Fruit fly (Drosophila melanogaster) whole organism, adult: ENCODE data around the gene CG12438.

Experiments used
- CG11617 ChIP-seq: fragments of 200-800 bp; sonication (Bioruptor generic); optimal IDR thresholded peaks from 2 replicates; lab custom pipeline; 2017; ENCODE audit warnings: mild to moderate bottlenecking, missing biosample characterization, missing genetic modification reagents, missing genetic modification characterization
- CG33017 ChIP-seq: fragments of 200-800 bp; sonication (Bioruptor generic); optimal IDR thresholded peaks from 2 replicates; lab custom pipeline; 2018; ENCODE audit warnings: missing biosample characterization, mild to moderate bottlenecking, missing genetic modification characterization, moderate library complexity
- CG5204 ChIP-seq: fragments of 200-800 bp; sonication (Bioruptor generic); optimal IDR thresholded peaks from 2 replicates; lab custom pipeline; 2016; ENCODE audit warnings: missing biosample characterization, missing genetic modification characterization
- CG7045 ChIP-seq: fragments of 200-800 bp; sonication (Bioruptor generic); optimal IDR thresholded peaks from 2 replicates; lab custom pipeline; 2017; ENCODE audit warnings: missing biosample characterization, mild to moderate bottlenecking, missing genetic modification characterization
- Clk ChIP-seq: fragments of 200-800 bp; sonication (Bioruptor generic); optimal IDR thresholded peaks from 2 replicates; lab custom pipeline; 2017; ENCODE audit warnings: missing biosample characterization, missing genetic modification characterization
- Crg-1 ChIP-seq: fragments of 200-800 bp; sonication (Bioruptor generic); optimal IDR thresholded peaks from 2 replicates; lab custom pipeline; 2016; ENCODE audit warnings: missing biosample characterization, missing genetic modification characterization
- bab1 ChIP-seq: fragments of 200-800 bp; sonication (Bioruptor generic); optimal IDR thresholded peaks from 3 replicates; lab custom pipeline; 2019; ENCODE audit warnings: missing biosample characterization, mild to moderate bottlenecking, missing genetic modification characterization, moderate library complexity
- cnc ChIP-seq, 2 experiments: fragments of >200 bp; optimal IDR thresholded peaks; 2 replicates each; lab custom pipeline; 2017
- kay ChIP-seq: fragments of 200-800 bp; sonication (Bioruptor generic); peaks from one replicate; lab custom pipeline; 2016; ENCODE audit warnings: missing biosample characterization, missing genetic modification characterization, borderline replicate concordance
- pad ChIP-seq: fragments of 200-800 bp; sonication (Bioruptor generic); optimal IDR thresholded peaks from 3 replicates; lab custom pipeline; 2017; ENCODE audit warnings: missing biosample characterization, missing genetic modification characterization, mild to moderate bottlenecking, moderate library complexity, missing genetic modification reagents

dm6 chr2L:8719757-8720156 lies 32.3 kb upstream of the CG12438 start:
- TF ChIP-seq Crg-1 (GFP tag; lab: Kevin White, UChicago) = no peak
- peak; percentile 30 for TF ChIP-seq kay (GFP tag; lab: Kevin White, UChicago)
- TF ChIP-seq CG11617 (GFP tag; lab: Kevin White, UChicago) = no peak
- TF ChIP-seq CG5204 (GFP tag; lab: Kevin White, UChicago) = no peak
- no peak for TF ChIP-seq CG7045 (GFP tag; lab: Kevin White, UChicago)
- TF ChIP-seq cnc (optimal IDR thresholded peaks at IDR 0.05; lab: Kevin White, UChicago) = no peak
- TF ChIP-seq CG33017 (tag; lab: Kevin White, UChicago) = no peak
- no peak for TF ChIP-seq Clk
- TF ChIP-seq pad (GFP tag; lab: Kevin White, UChicago) = no peak
- no peak for TF ChIP-seq bab1
